Fruit fly (Drosophila melanogaster): ENCODE measurements around the gene LManI.

The LManI gene

DNA sequence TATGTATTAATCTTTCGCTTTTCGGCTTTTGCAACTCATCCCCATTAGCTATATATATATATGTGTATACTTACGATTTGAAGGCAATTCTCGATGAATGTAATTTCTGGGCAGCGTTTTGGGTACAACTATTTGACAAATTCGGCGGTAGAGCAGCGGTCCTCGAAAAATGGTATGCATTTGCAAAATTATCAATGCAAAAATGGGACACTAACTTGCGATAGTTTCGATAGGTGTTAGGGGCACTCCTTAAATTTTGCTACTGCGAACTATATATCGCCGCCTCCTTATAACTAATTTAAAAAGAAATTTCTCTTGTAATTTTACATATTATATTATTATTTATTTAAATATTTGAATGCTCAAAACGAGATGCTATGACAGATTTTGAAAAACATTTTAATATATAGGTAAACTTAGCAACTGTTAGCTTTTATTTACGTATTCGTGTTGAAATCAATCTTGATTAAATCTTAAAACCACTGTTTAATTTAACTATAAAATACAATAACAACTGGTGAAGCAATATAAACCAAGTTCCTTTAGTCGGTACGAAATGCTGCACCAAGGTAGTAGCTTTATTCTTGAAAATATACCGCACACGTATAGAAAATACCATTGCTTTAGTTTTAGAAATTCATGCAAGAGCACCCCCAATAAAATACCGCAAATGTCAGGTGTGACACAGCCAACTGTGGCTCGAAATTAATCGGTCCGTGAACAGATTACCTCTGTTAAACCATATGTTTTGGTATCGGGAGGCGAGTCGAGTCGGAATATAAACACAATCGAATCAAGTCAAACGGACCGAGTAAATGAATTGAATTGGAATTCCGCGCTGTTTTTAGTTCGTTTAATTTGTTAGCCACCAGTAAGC lies 43.6 kb downstream of the LManI start, which contains the start of the genes CG5355 and Klp31E (continued):
- TF ChIP-seq CG17361 (GFP tag; IDR thresholded peaks at IDR 0.05), result peak; percentile 95
- no peak for TF ChIP-seq crc (GFP tag; optimal IDR thresholded peaks at IDR 0.05)
- no peak for TF ChIP-seq CG18011 (GFP tag; optimal IDR thresholded peaks at IDR 0.05)
- 0 out of 3 replicates have a peak, but pooled peaks have one; percentile 24 for TF ChIP-seq CG2199 (GFP tag; IDR thresholded peaks at IDR 0.05)
- TF ChIP-seq Side (GFP tag; optimal IDR thresholded peaks at IDR 0.05), result peak; percentile 42
- no peak for TF ChIP-seq Nf-YA (GFP tag; IDR thresholded peaks at IDR 0.05)
- peak; percentile 46; the same call in 1 of the 3 replicates for TF ChIP-seq mld (GFP tag; IDR thresholded peaks at IDR 0.05; ENCODE audit: partially characterized antibody)
- TF ChIP-seq stwl (tag; optimal IDR thresholded peaks at IDR 0.05), result peak; percentile 3
- peak; percentile 12 for TF ChIP-seq slou (GFP tag; optimal IDR thresholded peaks at IDR 0.05)
- peak; percentile 56 for TF ChIP-seq bab2 (GFP tag; optimal IDR thresholded peaks at IDR 0.05)
- TF ChIP-seq CG11560 (tag; IDR thresholded peaks at IDR 0.05), result no peak
- TF ChIP-seq shn (GFP tag; optimal IDR thresholded peaks at IDR 0.05), result peak; percentile 20
- TF ChIP-seq Sry-β (GFP tag; optimal IDR thresholded peaks at IDR 0.05), result peak; percentile 29
- no peak for TF ChIP-seq CG17568 (GFP tag; optimal IDR thresholded peaks at IDR 0.05)
- TF ChIP-seq CG12769 (tag; optimal IDR thresholded peaks at IDR 0.05), result peak; percentile 46
- no peak for TF ChIP-seq nau (GFP tag; optimal IDR thresholded peaks at IDR 0.05)
- TF ChIP-seq danr (GFP tag; IDR thresholded peaks at IDR 0.05), result no peak
- TF ChIP-seq CG34376 (GFP tag; optimal IDR thresholded peaks at IDR 0.05), result no peak
- TF ChIP-seq CG42726 (GFP tag; IDR thresholded peaks at IDR 0.05; ENCODE audit: partially characterized antibody), result no peak
- peak; percentile 64 for TF ChIP-seq Asciz (GFP tag; optimal IDR thresholded peaks at IDR 0.05)
- TF ChIP-seq CG7963 (GFP tag; IDR thresholded peaks at IDR 0.05; ENCODE audit: partially characterized antibody), result peak; percentile 49; the same call in 1 of the 3 replicates
- no peak for TF ChIP-seq cg (GFP tag; optimal IDR thresholded peaks at IDR 0.05)
- TF ChIP-seq slp2 (GFP tag; optimal IDR thresholded peaks at IDR 0.05), result peak; percentile 37
- TF ChIP-seq pita (GFP tag; optimal IDR thresholded peaks at IDR 0.05), result no peak
- no peak for TF ChIP-seq H15 (GFP tag; IDR thresholded peaks at IDR 0.05)
- TF ChIP-seq CG32767 (GFP tag; IDR thresholded peaks at IDR 0.05), result 0 out of 2 replicates have a peak, but pooled peaks have one; percentile 25
- TF ChIP-seq CG8388 (GFP tag; optimal IDR thresholded peaks at IDR 0.05), result peak; percentile 64
- peak; percentile 89 for TF ChIP-seq CoRest (tag; optimal IDR thresholded peaks at IDR 0.05)
- no peak for TF ChIP-seq Vsx1 (GFP tag; optimal IDR thresholded peaks at IDR 0.05)
- TF ChIP-seq D19A (tag; optimal IDR thresholded peaks at IDR 0.05), result no peak
- TF ChIP-seq Hsf (GFP tag; optimal IDR thresholded peaks at IDR 0.05), result peak; percentile 65
- TF ChIP-seq disco-r (GFP tag; optimal IDR thresholded peaks at IDR 0.05), result peak; percentile 5
- TF ChIP-seq CG30403 (GFP tag; optimal IDR thresholded peaks at IDR 0.05), result peak; percentile 79
- TF ChIP-seq CG14710 (tag; optimal IDR thresholded peaks at IDR 0.05), result peak; percentile 83
- TF ChIP-seq CG11695 (GFP tag; IDR thresholded peaks at IDR 0.05), result no peak; the same call in 2 of the 3 replicates
- peak; percentile 58 for TF ChIP-seq esg (GFP tag; conservative IDR thresholded peaks at IDR 0.05)
- TF ChIP-seq CG6272 (GFP tag; IDR thresholded peaks at IDR 0.05), result no peak; the same call in none of the 2 replicates
- peak; percentile 61 for TF ChIP-seq CG10654 (GFP tag; optimal IDR thresholded peaks at IDR 0.05)
- TF ChIP-seq TFAM (GFP tag; optimal IDR thresholded peaks at IDR 0.05), result no peak
- TF ChIP-seq CG9817 (tag; optimal IDR thresholded peaks at IDR 0.05), result peak; percentile 74
- TF ChIP-seq CG16863 (GFP tag; optimal IDR thresholded peaks at IDR 0.05), result peak; percentile 52
- TF ChIP-seq CG1647 (GFP tag; optimal IDR thresholded peaks at IDR 0.05), result peak; percentile 10
- no peak; the same call in 1 of the 2 replicates for TF ChIP-seq CG4404 (GFP tag; IDR thresholded peaks at IDR 0.05)
- no peak for TF ChIP-seq CG16779 (GFP tag; IDR thresholded peaks at IDR 0.05)
- no peak for TF ChIP-seq Blimp-1 (GFP tag; optimal IDR thresholded peaks at IDR 0.05)
- peak; percentile 63 for TF ChIP-seq odd (GFP tag; optimal IDR thresholded peaks at IDR 0.05)
- peak; percentile 80 for TF ChIP-seq Meics (GFP tag; optimal IDR thresholded peaks at IDR 0.05)
- no peak for TF ChIP-seq CG4707 (GFP tag; optimal IDR thresholded peaks at IDR 0.05)

Data from whole organism, embryonic.